Worm (Caenorhabditis elegans) whole organism, young adult: ENCODE data around the gene T20D4.15.

ENCODE experiments used
- B0019.2 ChIP-seq: fragments of 200-800 bp; sonication (Bioruptor generic); conservative IDR thresholded peaks from 2 replicates; pipeline ENCODE4 v1.3.6; 2022; ENCODE audit warnings: missing genetic modification reagents, missing genetic modification characterization, missing compliant biosample characterization
- snpc-1.1 ChIP-seq: sonication (generic microtip); optimal IDR thresholded peaks from 2 replicates; lab custom pipeline; 2017; ENCODE audit warnings: missing genetic modification characterization, mild to moderate bottlenecking, missing compliant biosample characterization, antibody characterized with exemption, moderate library complexity, missing genotype, missing genetic modification reagents; ENCODE audit not compliant: insufficient read depth
- ztf-25 ChIP-seq: fragments of 200-800 bp; sonication (Bioruptor generic); IDR thresholded peaks from 2 replicates; pipeline ENCODE4 v1.3.6; 2022; ENCODE audit warnings: missing genetic modification reagents, missing genetic modification characterization, missing compliant biosample characterization

ce11 chrV:3394065-3394464, 479 bp downstream of the T20D4.15 start:
- TF ChIP-seq ztf-25 (GFP tag; lab: Robert Waterston, UW) (no peak), snpc-1.1 (tag; lab: Kevin White, UChicago) (no peak), B0019.2 (GFP tag; lab: Robert Waterston, UW) (no peak)
